Fruit fly (Drosophila melanogaster) whole organism, adult: ENCODE data around the gene CG14322.

Experiments used
- CG11617 ChIP-seq: fragments of 200-800 bp; sonication (Bioruptor generic); optimal IDR thresholded peaks from 2 replicates; lab custom pipeline; 2017; ENCODE audit warnings: mild to moderate bottlenecking, missing biosample characterization, missing genetic modification reagents, missing genetic modification characterization
- CG12768 ChIP-seq: fragments of 200-800 bp; sonication (Bioruptor generic); optimal IDR thresholded peaks from 2 replicates; lab custom pipeline; 2017; ENCODE audit warnings: missing biosample characterization, missing genetic modification characterization, mild to moderate bottlenecking, moderate library complexity, missing genetic modification reagents
- CG14711 ChIP-seq: fragments of 200-800 bp; sonication (Bioruptor generic); optimal IDR thresholded peaks from 2 replicates; lab custom pipeline; 2018; ENCODE audit warnings: missing biosample characterization, mild to moderate bottlenecking, missing genetic modification characterization, moderate library complexity
- CG1620 ChIP-seq: fragments of 200-800 bp; sonication (Bioruptor generic); optimal IDR thresholded peaks from 2 replicates; lab custom pipeline; 2016; ENCODE audit warnings: missing biosample characterization, missing genetic modification characterization
- CG33017 ChIP-seq: fragments of 200-800 bp; sonication (Bioruptor generic); optimal IDR thresholded peaks from 2 replicates; lab custom pipeline; 2018; ENCODE audit warnings: missing biosample characterization, mild to moderate bottlenecking, missing genetic modification characterization, moderate library complexity
- CG5204 ChIP-seq: fragments of 200-800 bp; sonication (Bioruptor generic); optimal IDR thresholded peaks from 2 replicates; lab custom pipeline; 2016; ENCODE audit warnings: missing biosample characterization, missing genetic modification characterization
- CG7045 ChIP-seq: fragments of 200-800 bp; sonication (Bioruptor generic); optimal IDR thresholded peaks from 2 replicates; lab custom pipeline; 2017; ENCODE audit warnings: missing biosample characterization, mild to moderate bottlenecking, missing genetic modification characterization
- CG7101 ChIP-seq: fragments of 200-800 bp; sonication (Bioruptor generic); optimal IDR thresholded peaks from 2 replicates; lab custom pipeline; 2018; ENCODE audit warnings: missing biosample characterization, mild to moderate bottlenecking, missing genetic modification characterization, moderate library complexity
- Clk ChIP-seq: fragments of 200-800 bp; sonication (Bioruptor generic); optimal IDR thresholded peaks from 2 replicates; lab custom pipeline; 2017; ENCODE audit warnings: missing biosample characterization, missing genetic modification characterization
- Crg-1 ChIP-seq: fragments of 200-800 bp; sonication (Bioruptor generic); optimal IDR thresholded peaks from 2 replicates; lab custom pipeline; 2016; ENCODE audit warnings: missing biosample characterization, missing genetic modification characterization
- Hr96 ChIP-seq: fragments of 200-800 bp; sonication (Bioruptor generic); optimal IDR thresholded peaks from 2 replicates; lab custom pipeline; 2016; ENCODE audit warnings: missing biosample characterization, missing genetic modification characterization
- Mnt ChIP-seq: fragments of 200-800 bp; sonication (Bioruptor generic); optimal IDR thresholded peaks from 2 replicates; lab custom pipeline; 2016; ENCODE audit warnings: missing biosample characterization, mild to moderate bottlenecking, missing genetic modification characterization
- bab1 ChIP-seq: fragments of 200-800 bp; sonication (Bioruptor generic); optimal IDR thresholded peaks from 3 replicates; lab custom pipeline; 2019; ENCODE audit warnings: missing biosample characterization, mild to moderate bottlenecking, missing genetic modification characterization, moderate library complexity
- cic ChIP-seq: fragments of 200-800 bp; sonication (Bioruptor generic); optimal IDR thresholded peaks from 2 replicates; lab custom pipeline; 2017; ENCODE audit warnings: missing biosample characterization, mild to moderate bottlenecking, missing genetic modification characterization, moderate library complexity
- cnc ChIP-seq, 2 experiments: fragments of >200 bp; optimal IDR thresholded peaks; 2 replicates each; lab custom pipeline; 2017
- kay ChIP-seq: fragments of 200-800 bp; sonication (Bioruptor generic); peaks from one replicate; lab custom pipeline; 2016; ENCODE audit warnings: missing biosample characterization, missing genetic modification characterization, borderline replicate concordance
- ovo ChIP-seq: fragments of 200-800 bp; sonication (Bioruptor generic); optimal IDR thresholded peaks from 2 replicates; lab custom pipeline; 2016; ENCODE audit warnings: missing biosample characterization, missing genetic modification characterization
- pad ChIP-seq: fragments of 200-800 bp; sonication (Bioruptor generic); optimal IDR thresholded peaks from 3 replicates; lab custom pipeline; 2017; ENCODE audit warnings: missing biosample characterization, missing genetic modification characterization, mild to moderate bottlenecking, moderate library complexity, missing genetic modification reagents
- tj ChIP-seq: fragments of 200-800 bp; sonication (Bioruptor generic); optimal IDR thresholded peaks from 3 replicates; lab custom pipeline; 2017; ENCODE audit warnings: missing biosample characterization, mild to moderate bottlenecking, missing genetic modification characterization, moderate library complexity
- toe ChIP-seq: fragments of 200-800 bp; sonication (Bioruptor generic); optimal IDR thresholded peaks from 2 replicates; lab custom pipeline; 2016; ENCODE audit warnings: missing biosample characterization, missing genetic modification characterization

CG14322 gene

dm6 chr3R:17703024-17703690 is 55.7 kb downstream of the CG14322 start:
- TF ChIP-seq bab1 (GFP tag; lab: Kevin White, UChicago) (peak; percentile 88), Hr96 (peak; percentile 77), kay (GFP tag; lab: Kevin White, UChicago) (peak; percentile 81), Mnt (no peak), CG12768 (GFP tag; lab: Kevin White, UChicago) (peak; percentile 75), CG14711 (tag; lab: Kevin White, UChicago) (peak; percentile 91), pad (peak; percentile 66), CG1620 (GFP tag; lab: Kevin White, UChicago) (peak; percentile 58), Crg-1 (GFP tag; lab: Kevin White, UChicago) (peak; percentile 70), cic (GFP tag; lab: Kevin White, UChicago) (no peak), CG33017 (peak; percentile 89), CG5204 (GFP tag; lab: Kevin White, UChicago) (peak; percentile 88), cnc (optimal IDR thresholded peaks at IDR 0.05; lab: Kevin White, UChicago) (no peak), CG11617 (GFP tag; lab: Kevin White, UChicago) (peak; percentile 84), ovo (GFP tag; lab: Kevin White, UChicago) (peak; percentile 19), CG7045 (GFP tag; lab: Kevin White, UChicago) (peak; percentile 91), CG7101 (tag; lab: Kevin White, UChicago) (peak; percentile 89), toe (GFP tag; lab: Kevin White, UChicago) (peak; percentile 73), tj (GFP tag; lab: Kevin White, UChicago) (peak; percentile 68), Clk (GFP tag; lab: Kevin White, UChicago) (peak; percentile 42)

- TF ChIP-seq Crg-1 (GFP tag; lab: Kevin White, UChicago) (peak; percentile 92), cic (GFP tag; lab: Kevin White, UChicago) (peak; percentile 46), pad (peak; percentile 77), cnc (optimal IDR thresholded peaks at IDR 0.05; lab: Kevin White, UChicago) (no peak), Clk (GFP tag; lab: Kevin White, UChicago) (peak; percentile 88), CG33017 (peak; percentile 96), CG7045 (GFP tag; lab: Kevin White, UChicago) (peak; percentile 97), tj (GFP tag; lab: Kevin White, UChicago) (peak; percentile 90), toe (GFP tag; lab: Kevin White, UChicago) (peak; percentile 94), kay (GFP tag; lab: Kevin White, UChicago) (peak; percentile 97), bab1 (GFP tag; lab: Kevin White, UChicago) (peak; percentile 97), CG1620 (GFP tag; lab: Kevin White, UChicago) (peak; percentile 94), CG12768 (GFP tag; lab: Kevin White, UChicago) (peak; percentile 95), Mnt (peak; percentile 89), Hr96 (peak; percentile 97), CG5204 (GFP tag; lab: Kevin White, UChicago) (peak; percentile 97), CG11617 (GFP tag; lab: Kevin White, UChicago) (peak; percentile 98), CG14711 (tag; lab: Kevin White, UChicago) (peak; percentile 95), ovo (GFP tag; lab: Kevin White, UChicago) (peak; percentile 82), CG7101 (tag; lab: Kevin White, UChicago) (peak; percentile 97)
Measured at dm6 chr3R:17703691-17704537, 56.4 kb downstream of the CG14322 start.

dm6 chr3R:17704538-17704854 is 57.0 kb downstream of the CG14322 start:
- TF ChIP-seq tj (GFP tag; lab: Kevin White, UChicago) (peak; percentile 60), CG14711 (tag; lab: Kevin White, UChicago) (no peak), CG11617 (GFP tag; lab: Kevin White, UChicago) (no peak), CG5204 (GFP tag; lab: Kevin White, UChicago) (no peak)

- TF ChIP-seq bab1 (GFP tag; lab: Kevin White, UChicago) (no peak), tj (GFP tag; lab: Kevin White, UChicago) (no peak), CG14711 (tag; lab: Kevin White, UChicago) (no peak), Mnt (no peak), CG1620 (GFP tag; lab: Kevin White, UChicago) (no peak)
Measured at dm6 chr3R:17705140-17705539, 57.7 kb downstream of the CG14322 start.

- TF ChIP-seq Clk (GFP tag; lab: Kevin White, UChicago) (no peak), Hr96 (no peak), tj (GFP tag; lab: Kevin White, UChicago) (peak; percentile 98), pad (peak; percentile 11), bab1 (GFP tag; lab: Kevin White, UChicago) (no peak), Mnt (peak; percentile 53)
Measured at dm6 chr3R:17705899-17706831, 58.7 kb downstream of the CG14322 start.
